Fruit fly (Drosophila melanogaster) whole organism, wandering third instar larva: ENCODE results near the gene Kul.

Experiments
- Abd-B ChIP-seq: fragments of >200 bp; optimal IDR thresholded peaks from 2 replicates; lab custom pipeline; 2017; ENCODE audit warnings: missing biosample characterization, missing genetic modification characterization
- CG32264 ChIP-seq: fragments of 200-800 bp; sonication (Bioruptor generic); optimal IDR thresholded peaks from 2 replicates; lab custom pipeline; 2016; ENCODE audit warnings: missing biosample characterization, missing genetic modification characterization
- CG9705 ChIP-seq: fragments of 200-800 bp; sonication (Bioruptor generic); optimal IDR thresholded peaks from 2 replicates; lab custom pipeline; 2018; ENCODE audit warnings: missing biosample characterization, mild to moderate bottlenecking, missing genetic modification characterization
- CrebA ChIP-seq: fragments of 200-800 bp; sonication (Bioruptor generic); optimal IDR thresholded peaks from 2 replicates; lab custom pipeline; 2016; ENCODE audit warnings: missing biosample characterization, mild to moderate bottlenecking, missing genetic modification characterization, borderline replicate concordance
- Dfd ChIP-seq: fragments of >200 bp; optimal IDR thresholded peaks from 2 replicates; lab custom pipeline; 2017; ENCODE audit warnings: missing biosample characterization, missing genetic modification characterization
- Dif ChIP-seq: fragments of 200-275, 200-300 bp; sonication (Bioruptor generic); optimal IDR thresholded peaks from 2 replicates; lab custom pipeline; 2018; ENCODE audit warnings: missing biosample characterization, missing genetic modification characterization; ENCODE audit not compliant: partially characterized antibody
- GATAd ChIP-seq: sonication (Bioruptor generic); optimal IDR thresholded peaks from 2 replicates; lab custom pipeline; 2016; ENCODE audit warnings: missing biosample characterization, missing genetic modification characterization
- HLH106 ChIP-seq: fragments of 200-800 bp; optimal IDR thresholded peaks from 3 replicates; lab custom pipeline; 2019; ENCODE audit warnings: missing biosample characterization, mild to moderate bottlenecking, missing genetic modification characterization, moderate library complexity
- Hnf4 ChIP-seq: fragments of 200-800 bp; sonication (Bioruptor generic); optimal IDR thresholded peaks from 2 replicates; lab custom pipeline; 2016; ENCODE audit warnings: missing biosample characterization, mild to moderate bottlenecking, missing genetic modification characterization
- Hr78 ChIP-seq: fragments of >200 bp; optimal IDR thresholded peaks from 2 replicates; lab custom pipeline; 2017; ENCODE audit warnings: missing biosample characterization, missing genetic modification characterization
- Hr83 ChIP-seq: fragments of 200-300 bp; sonication (Bioruptor generic); optimal IDR thresholded peaks from 2 replicates; lab custom pipeline; 2016; ENCODE audit warnings: missing biosample characterization, mild to moderate bottlenecking, missing genetic modification characterization, moderate library complexity; ENCODE audit not compliant: poor library complexity, severe bottlenecking
- Jra ChIP-seq: sonication (Bioruptor generic); optimal IDR thresholded peaks from 2 replicates; lab custom pipeline; 2016; ENCODE audit warnings: missing biosample characterization, missing genetic modification characterization
- Mio ChIP-seq: sonication (Bioruptor generic); optimal IDR thresholded peaks from 2 replicates; lab custom pipeline; 2016; ENCODE audit warnings: missing biosample characterization, missing genetic modification characterization
- Myc ChIP-seq: fragments of >200 bp; optimal IDR thresholded peaks from 2 replicates; lab custom pipeline; 2017
- N ChIP-seq: fragments of >200 bp; optimal IDR thresholded peaks from 2 replicates; lab custom pipeline; 2018; ENCODE audit warnings: missing biosample characterization, missing external identifiers, missing genetic modification characterization
- OdsH ChIP-seq: fragments of 200-800 bp; sonication (Bioruptor generic); optimal IDR thresholded peaks from 2 replicates; lab custom pipeline; 2016; ENCODE audit warnings: missing biosample characterization, mild to moderate bottlenecking, missing genetic modification characterization
- Rel ChIP-seq, 2 experiments: fragments of 200-800 bp; sonication (Bioruptor generic) in 1 of 2; optimal IDR thresholded peaks; 2 replicates in 1 of 2; 3 replicates in 1 of 2; lab custom pipeline; 2016 to 2019; ENCODE audit warnings: mild to moderate bottlenecking in 2 of 2, missing biosample characterization in 2 of 2, missing genetic modification characterization in 2 of 2, moderate library complexity in 1 of 2
- Sp1 ChIP-seq: fragments of 200-800 bp; sonication (Bioruptor generic); optimal IDR thresholded peaks from 3 replicates; lab custom pipeline; 2019; ENCODE audit warnings: missing biosample characterization, mild to moderate bottlenecking, missing genetic modification characterization, moderate library complexity
- Vsx2 ChIP-seq: fragments of 200-300, 225-300 bp; sonication (Bioruptor generic); optimal IDR thresholded peaks from 2 replicates; lab custom pipeline; 2018; ENCODE audit warnings: missing biosample characterization, missing genetic modification characterization; ENCODE audit not compliant: partially characterized antibody
- br ChIP-seq: fragments of 200-800 bp; sonication (Bioruptor generic); optimal IDR thresholded peaks from 2 replicates; lab custom pipeline; 2016; ENCODE audit warnings: missing biosample characterization, missing genetic modification characterization
- brk ChIP-seq: fragments of 200-800 bp; sonication (Bioruptor generic); optimal IDR thresholded peaks from 2 replicates; lab custom pipeline; 2016; ENCODE audit warnings: missing biosample characterization, mild to moderate bottlenecking, missing genetic modification characterization
- dl ChIP-seq, 2 experiments: fragments of 175-275, 200-275 bp in 1 of 2; fragments of 200-275 bp in 1 of 2; sonication (Bioruptor generic); optimal IDR thresholded peaks; lab custom pipeline; 2018; ENCODE audit warnings: mild to moderate bottlenecking in 2 of 2, missing biosample characterization in 2 of 2, missing genetic modification characterization in 2 of 2, moderate library complexity in 2 of 2; ENCODE audit not compliant: partially characterized antibody in 2 of 2, insufficient read depth in 1 of 2
- dmrt93B ChIP-seq: fragments of 200-800 bp; sonication (Bioruptor generic); optimal IDR thresholded peaks from 2 replicates; lab custom pipeline; 2018; ENCODE audit warnings: missing biosample characterization, mild to moderate bottlenecking, missing genetic modification characterization
- dsf ChIP-seq: sonication (Bioruptor generic); optimal IDR thresholded peaks from 2 replicates; lab custom pipeline; 2016; ENCODE audit warnings: missing biosample characterization, missing genetic modification characterization, borderline replicate concordance
- ey ChIP-seq: fragments of 200-800 bp; sonication (Bioruptor generic); optimal IDR thresholded peaks from 2 replicates; lab custom pipeline; 2016; ENCODE audit warnings: missing biosample characterization, missing genetic modification characterization
- foxo ChIP-seq, 2 experiments: fragments of 200-800 bp; sonication (Bioruptor generic); optimal IDR thresholded peaks; 2 replicates in 1 of 2; 3 replicates in 1 of 2; lab custom pipeline; 2016 to 2017; ENCODE audit warnings: missing biosample characterization in 2 of 2, missing genetic modification characterization in 2 of 2
- fru ChIP-seq: fragments of 200-800 bp; sonication (Bioruptor generic); optimal IDR thresholded peaks from 3 replicates; lab custom pipeline; 2016; ENCODE audit warnings: missing biosample characterization, mild to moderate bottlenecking, missing genetic modification characterization
- h ChIP-seq: fragments of 200-800 bp; sonication (Bioruptor generic); optimal IDR thresholded peaks from 3 replicates; lab custom pipeline; 2016; ENCODE audit warnings: missing biosample characterization, mild to moderate bottlenecking, missing genetic modification characterization
- jim ChIP-seq: fragments of 175-275, 200-325 bp; sonication (Bioruptor generic); optimal IDR thresholded peaks from 2 replicates; lab custom pipeline; 2016; ENCODE audit warnings: missing biosample characterization, mild to moderate bottlenecking, missing genetic modification characterization
- lola ChIP-seq: fragments of >200 bp; optimal IDR thresholded peaks from 2 replicates; lab custom pipeline; 2017; ENCODE audit warnings: missing biosample characterization, missing genetic modification characterization
- pan ChIP-seq: fragments of >200 bp; optimal IDR thresholded peaks from 2 replicates; lab custom pipeline; 2017
- psq ChIP-seq: fragments of 200-800 bp; sonication (Bioruptor generic); optimal IDR thresholded peaks from 3 replicates; lab custom pipeline; 2017; ENCODE audit warnings: missing biosample characterization, mild to moderate bottlenecking, missing genetic modification characterization, moderate library complexity
- rgr ChIP-seq: fragments of 200-800 bp; sonication (Bioruptor generic); optimal IDR thresholded peaks from 3 replicates; lab custom pipeline; 2016; ENCODE audit warnings: missing biosample characterization, mild to moderate bottlenecking, missing genetic modification characterization
- sage ChIP-seq: fragments of 200-800 bp; sonication (Bioruptor generic); optimal IDR thresholded peaks from 2 replicates; lab custom pipeline; 2016; ENCODE audit warnings: missing biosample characterization, mild to moderate bottlenecking, missing genetic modification characterization
- sv ChIP-seq: fragments of 200-800 bp; sonication (Bioruptor generic); optimal IDR thresholded peaks from 3 replicates; lab custom pipeline; 2016; ENCODE audit warnings: missing biosample characterization, missing genetic modification characterization
- tai ChIP-seq: sonication (Bioruptor generic); optimal IDR thresholded peaks from 2 replicates; lab custom pipeline; 2016; ENCODE audit warnings: missing biosample characterization, missing genetic modification characterization
- usp ChIP-seq: fragments of >200 bp; optimal IDR thresholded peaks from 2 replicates; lab custom pipeline; 2017; ENCODE audit warnings: missing biosample characterization, missing genetic modification characterization
- woc ChIP-seq: sonication (Bioruptor generic); optimal IDR thresholded peaks from 2 replicates; lab custom pipeline; 2016; ENCODE audit warnings: missing biosample characterization, mild to moderate bottlenecking, missing genetic modification characterization

Kul gene

DNA sequence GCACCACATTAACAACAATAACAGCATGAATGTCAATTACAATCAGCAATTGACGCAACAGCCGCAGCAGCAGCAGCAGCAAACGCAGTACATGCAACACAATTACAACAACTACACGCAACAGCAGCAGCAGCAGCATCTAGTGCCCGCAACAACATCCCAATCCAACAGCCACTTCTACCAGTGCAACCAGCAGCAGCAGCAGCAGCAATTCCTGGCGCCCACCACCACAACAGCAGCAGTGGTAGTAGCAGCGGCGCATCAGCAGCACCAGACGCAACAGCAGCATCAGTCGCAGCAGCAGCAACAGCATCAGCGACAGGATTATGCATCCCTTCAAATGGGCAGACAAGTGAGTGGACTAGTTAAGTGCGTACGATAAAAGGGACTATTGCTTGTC lies 41.6 kb downstream of the Kul start:
- TF ChIP-seq rgr (no peak), psq (no peak), Dfd (GFP tag; lab: Kevin White, UChicago) (peak; percentile 91), Dif (GFP tag; lab: Kevin White, UChicago) (no peak), dsf (GFP tag; lab: Kevin White, UChicago) (no peak), Sp1 (GFP tag; lab: Kevin White, UChicago) (no peak)

DNA sequence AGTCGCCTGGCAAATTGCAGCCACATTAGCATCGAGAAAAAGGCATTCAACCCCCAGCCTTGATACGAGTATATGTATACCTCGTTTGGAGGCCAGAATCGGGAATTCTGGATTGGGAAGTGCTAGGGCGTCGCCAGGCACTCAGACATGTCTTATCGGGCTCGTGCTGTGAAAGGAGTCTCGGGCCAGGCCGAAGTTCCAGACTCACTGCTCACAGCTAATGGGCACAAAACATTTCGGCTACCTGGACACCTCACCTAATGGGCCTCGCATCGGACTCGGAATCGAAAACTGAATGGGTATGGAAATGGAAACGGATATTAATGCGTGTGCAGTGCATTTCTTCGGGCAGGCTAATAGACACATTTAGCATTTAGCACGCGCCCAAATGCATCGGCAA lies 45.3 kb downstream of the Kul start:
- TF ChIP-seq Mio (GFP tag; lab: Kevin White, UChicago) (no peak), Hr78 (GFP tag; lab: Kevin White, UChicago) (no peak), fru (GFP tag; lab: Kevin White, UChicago) (no peak), usp (GFP tag; lab: Kevin White, UChicago) (no peak), Vsx2 (GFP tag; lab: Kevin White, UChicago) (no peak), psq (no peak)
- TF ChIP-seq, all 38 proteins: peak for 0

DNA sequence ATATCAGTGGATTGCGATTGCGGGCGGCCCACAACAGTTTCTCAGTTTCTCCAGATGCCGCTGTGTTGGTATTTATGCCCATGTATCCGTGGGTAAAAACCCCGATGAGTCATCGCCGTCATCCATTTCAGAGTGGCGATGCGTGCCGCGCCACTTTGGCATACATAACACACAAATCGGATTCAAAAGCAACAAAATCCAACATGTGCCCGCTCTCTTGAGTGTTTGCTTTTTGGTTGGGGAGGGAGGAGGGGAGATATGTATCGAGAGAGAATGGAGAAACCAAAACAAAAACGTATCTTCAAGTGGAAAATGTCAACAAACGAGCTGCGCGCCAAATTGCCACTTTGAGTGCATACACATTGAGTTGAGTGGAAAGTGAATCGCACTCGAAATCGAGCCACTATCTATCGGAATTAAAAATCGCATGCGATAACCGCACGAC lies 46.0 kb downstream of the Kul start:
- TF ChIP-seq Rel (GFP tag; optimal IDR thresholded peaks at IDR 0.05; lab: Kevin White, UChicago) (no peak), Rel (tag; optimal IDR thresholded peaks at IDR 0.05; lab: Kevin White, UChicago) (peak; percentile 82), woc (GFP tag; lab: Kevin White, UChicago) (no peak), lola (GFP tag; lab: Kevin White, UChicago) (no peak), Jra (GFP tag; lab: Kevin White, UChicago) (no peak), CrebA (GFP tag; lab: Kevin White, UChicago) (peak; percentile 45)

DNA sequence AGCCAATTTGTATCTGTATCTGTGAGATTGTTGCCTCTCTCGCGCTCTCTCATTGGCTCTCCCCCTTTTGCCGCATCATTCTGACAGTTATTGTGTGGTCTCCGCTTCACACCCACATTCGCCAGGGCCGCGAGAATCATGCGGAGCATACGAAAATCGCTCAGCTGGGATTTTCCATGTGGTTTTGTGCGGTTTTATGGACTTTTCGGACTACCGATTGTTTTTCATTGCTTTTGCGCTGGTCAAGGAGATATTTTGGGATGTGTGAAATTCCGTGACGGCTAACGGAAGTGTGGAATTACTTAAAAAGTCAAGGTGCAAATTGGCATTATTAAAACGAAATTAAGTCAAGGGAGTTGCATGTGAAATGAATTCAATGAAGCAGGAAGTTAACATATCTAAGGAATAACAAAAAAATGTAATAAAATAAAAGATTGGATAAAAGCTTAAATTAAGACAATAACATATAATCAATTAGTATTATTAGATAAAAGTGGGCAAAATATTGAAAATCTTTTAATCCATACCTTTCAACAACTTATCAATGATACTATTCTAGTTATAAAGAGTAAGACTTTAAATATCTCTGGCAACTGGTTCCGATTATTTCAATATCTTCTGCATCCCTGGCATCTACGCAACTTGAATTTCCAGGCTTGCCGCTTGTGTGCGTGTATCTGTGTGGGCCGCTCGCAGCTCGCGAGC lies 46.6 kb downstream of the Kul start:
- TF ChIP-seq pan (lab: Kevin White, UChicago) (no peak), Dif (GFP tag; lab: Kevin White, UChicago) (peak; percentile 93), Jra (GFP tag; lab: Kevin White, UChicago) (no peak), HLH106 (tag; lab: Kevin White, UChicago) (peak; percentile 63), dsf (GFP tag; lab: Kevin White, UChicago) (no peak), Abd-B (GFP tag; lab: Kevin White, UChicago) (no peak), CrebA (GFP tag; lab: Kevin White, UChicago) (no peak), Mio (GFP tag; lab: Kevin White, UChicago) (no peak), Rel (GFP tag; optimal IDR thresholded peaks at IDR 0.05; lab: Kevin White, UChicago) (no peak), Rel (tag; optimal IDR thresholded peaks at IDR 0.05; lab: Kevin White, UChicago) (no peak), dl (GFP tag; optimal IDR thresholded peaks at IDR 0.05; lab: Kevin White, UChicago; ENCODE audit: insufficient read depth in 1 of 2, partially characterized antibody in 2 of 2) (peak; percentile 91 to 92), Hr83 (GFP tag; lab: Kevin White, UChicago) (peak; percentile 55), foxo (GFP tag; optimal IDR thresholded peaks at IDR 0.05; lab: Kevin White, UChicago) (peak in 1 of 2 experiments; percentile 27), psq (peak; percentile 94), br (peak; percentile 2), rgr (no peak), dmrt93B (GFP tag; lab: Kevin White, UChicago) (peak; percentile 70), h (GFP tag; lab: Kevin White, UChicago) (no peak), Hr78 (GFP tag; lab: Kevin White, UChicago) (no peak), Sp1 (GFP tag; lab: Kevin White, UChicago) (no peak), Vsx2 (GFP tag; lab: Kevin White, UChicago) (peak; percentile 32), jim (GFP tag; lab: Kevin White, UChicago) (no peak), CG9705 (GFP tag; lab: Kevin White, UChicago) (peak; percentile 47), N (no peak), ey (GFP tag; lab: Kevin White, UChicago) (no peak), CG32264 (no peak), GATAd (no peak), Hnf4 (no peak), Myc (lab: Kevin White, UChicago) (peak; percentile 29), Dfd (GFP tag; lab: Kevin White, UChicago) (no peak), sage (GFP tag; lab: Kevin White, UChicago) (no peak), OdsH (GFP tag; lab: Kevin White, UChicago) (no peak), lola (GFP tag; lab: Kevin White, UChicago) (no peak), tai (GFP tag; lab: Kevin White, UChicago) (peak; percentile 36), usp (GFP tag; lab: Kevin White, UChicago) (no peak), sv (GFP tag; lab: Kevin White, UChicago) (no peak), fru (GFP tag; lab: Kevin White, UChicago) (peak; percentile 7), woc (GFP tag; lab: Kevin White, UChicago) (peak; percentile 72), brk (GFP tag; lab: Kevin White, UChicago) (no peak)
